Fruit fly (Drosophila melanogaster): Measurements from ENCODE around the gene pes.
A peak's percentile ranks its signal among the peaks of the same experiment; 100 is the strongest.

pes gene

dm6 chr2L:8034734-8035133 is 40.8 kb upstream of the pes start:
- TF ChIP-seq eg (GFP tag; IDR thresholded peaks at IDR 0.05) = peak; percentile 91
- TF ChIP-seq net (GFP tag; optimal IDR thresholded peaks at IDR 0.05) = peak; percentile 65
- TF ChIP-seq CG32006 (GFP tag; optimal IDR thresholded peaks at IDR 0.05) = peak; percentile 85
- TF ChIP-seq Gug (GFP tag; IDR thresholded peaks at IDR 0.05) = peak; percentile 65
- TF ChIP-seq achi (GFP tag; optimal IDR thresholded peaks at IDR 0.05) = peak; percentile 62
- no peak for TF ChIP-seq Met (GFP tag; optimal IDR thresholded peaks at IDR 0.05)
- TF ChIP-seq Eip75B (GFP tag; optimal IDR thresholded peaks at IDR 0.05) = peak; percentile 63
- peak; percentile 69 for TF ChIP-seq OdsH (GFP tag; optimal IDR thresholded peaks at IDR 0.05)
- peak; percentile 11 for TF ChIP-seq dac (GFP tag; optimal IDR thresholded peaks at IDR 0.05)
- TF ChIP-seq CG6808 (GFP tag; optimal IDR thresholded peaks at IDR 0.05) = peak; percentile 22
- TF ChIP-seq lz (GFP tag; optimal IDR thresholded peaks at IDR 0.05) = peak; percentile 31
- peak; percentile 37 for TF ChIP-seq fd59A (GFP tag; optimal IDR thresholded peaks at IDR 0.05)
- TF ChIP-seq spab (GFP tag; optimal IDR thresholded peaks at IDR 0.05) = no peak
- TF ChIP-seq ss (GFP tag; optimal IDR thresholded peaks at IDR 0.05) = peak in 1 of 2 experiments; percentile 52
- TF ChIP-seq svp (GFP tag) = no peak
- peak; percentile 39 for TF ChIP-seq CG31627 (GFP tag; optimal IDR thresholded peaks at IDR 0.05)
- TF ChIP-seq CG1621 (tag; optimal IDR thresholded peaks at IDR 0.05) = peak; percentile 41
- no peak for TF ChIP-seq CG8632 (GFP tag; optimal IDR thresholded peaks at IDR 0.05)
- TF ChIP-seq CG11762 (GFP tag; optimal IDR thresholded peaks at IDR 0.05; ENCODE audit: insufficient read depth) = peak; percentile 28
- peak in 1 of 2 experiments; percentile 19 for TF ChIP-seq salr (GFP tag; optimal IDR thresholded peaks at IDR 0.05)
- no peak for TF ChIP-seq CG8319 (GFP tag; optimal IDR thresholded peaks at IDR 0.05)
- peak; percentile 54 for TF ChIP-seq acj6 (GFP tag; optimal IDR thresholded peaks at IDR 0.05)
- peak; percentile 34 for TF ChIP-seq CG7368 (GFP tag; optimal IDR thresholded peaks at IDR 0.05)
- TF ChIP-seq topi (GFP tag; optimal IDR thresholded peaks at IDR 0.05) = peak; percentile 32
- peak; percentile 45 for TF ChIP-seq Ets96B (tag; optimal IDR thresholded peaks at IDR 0.05)
- peak; percentile 51 for TF ChIP-seq CG10631 (GFP tag; optimal IDR thresholded peaks at IDR 0.05)
- TF ChIP-seq Smox (GFP tag; optimal IDR thresholded peaks at IDR 0.05) = peak; percentile 23
- peak; percentile 3 for TF ChIP-seq Ets21C (GFP tag; optimal IDR thresholded peaks at IDR 0.05)
- peak; percentile 36 for TF ChIP-seq CG3032 (tag; optimal IDR thresholded peaks at IDR 0.05)
- TF ChIP-seq Sox15 (GFP tag; optimal IDR thresholded peaks at IDR 0.05) = peak; percentile 2
- no peak for TF ChIP-seq CG11902 (GFP tag; optimal IDR thresholded peaks at IDR 0.05)
- TF ChIP-seq Eip78C (GFP tag) = peak; percentile 86
- TF ChIP-seq CG4318 (GFP tag; optimal IDR thresholded peaks at IDR 0.05) = no peak
- TF ChIP-seq CG3919 (GFP tag; optimal IDR thresholded peaks at IDR 0.05) = peak; percentile 44
- TF ChIP-seq CG6276 (GFP tag; optimal IDR thresholded peaks at IDR 0.05) = no peak
- TF ChIP-seq CG9139 (GFP tag; optimal IDR thresholded peaks at IDR 0.05) = no peak
- TF ChIP-seq CG34406 (GFP tag; optimal IDR thresholded peaks at IDR 0.05) = peak; percentile 44
- no peak for TF ChIP-seq CG10669 (GFP tag; optimal IDR thresholded peaks at IDR 0.05)
- peak; percentile 44 for TF ChIP-seq CG6792 (GFP tag; optimal IDR thresholded peaks at IDR 0.05)
- no peak for TF ChIP-seq fkh (GFP tag; optimal IDR thresholded peaks at IDR 0.05)
- TF ChIP-seq Lpt (GFP tag; optimal IDR thresholded peaks at IDR 0.05) = peak; percentile 71
- TF ChIP-seq CG15336 (GFP tag; IDR thresholded peaks at IDR 0.05) = peak; percentile 91
- peak; percentile 48 for TF ChIP-seq esn (GFP tag; optimal IDR thresholded peaks at IDR 0.05)
- no peak for TF ChIP-seq CG16779 (tag; optimal IDR thresholded peaks at IDR 0.05)
- TF ChIP-seq pdm3 (GFP tag; optimal IDR thresholded peaks at IDR 0.05) = peak; percentile 66
- TF ChIP-seq CG8119 (GFP tag; IDR thresholded peaks at IDR 0.05) = peak; percentile 84; the same call in 2 of the 3 replicates
- TF ChIP-seq CG6854 (GFP tag; optimal IDR thresholded peaks at IDR 0.05) = no peak
- TF ChIP-seq Sox14 (GFP tag; optimal IDR thresholded peaks at IDR 0.05) = peak; percentile 71
- no peak for TF ChIP-seq Sox102F (GFP tag; optimal IDR thresholded peaks at IDR 0.05)
- TF ChIP-seq Blimp-1 (GFP tag; optimal IDR thresholded peaks at IDR 0.05) = no peak
- TF ChIP-seq fd85E (GFP tag; optimal IDR thresholded peaks at IDR 0.05) = no peak
- TF ChIP-seq CG11294 (GFP tag; IDR thresholded peaks at IDR 0.05) = peak; percentile 47; the same call in 1 of the 2 replicates

Measured in whole organism, prepupa.